Fruit fly (Drosophila melanogaster) whole organism, prepupa: ENCODE measurements around the gene CG43051.

ENCODE experiments used
- CG10631 ChIP-seq: fragments of 200-800 bp; sonication (Bioruptor generic); optimal IDR thresholded peaks from 2 replicates; lab custom pipeline; 2016; ENCODE audit warnings: missing biosample characterization, missing genetic modification characterization
- CG11294 ChIP-seq: fragments of 200-800 bp; sonication (Bioruptor generic); IDR thresholded peaks from 2 replicates; pipeline ENCODE4 v1.3.6; 2022; ENCODE audit warnings: missing biosample characterization, missing genetic modification characterization
- CG11762 ChIP-seq: fragments of 200-800 bp; sonication (Bioruptor generic); optimal IDR thresholded peaks from 3 replicates; lab custom pipeline; 2016; ENCODE audit warnings: missing biosample characterization, missing genetic modification characterization; ENCODE audit not compliant: insufficient read depth
- CG11902 ChIP-seq: fragments of 200-800 bp; sonication (Bioruptor generic); optimal IDR thresholded peaks from 3 replicates; lab custom pipeline; 2016; ENCODE audit warnings: missing biosample characterization, missing genetic modification characterization
- CG15336 ChIP-seq: fragments of 200-800 bp; sonication (Bioruptor generic); IDR thresholded peaks from 2 replicates; pipeline ENCODE4 v1.3.6; 2022; ENCODE audit warnings: missing biosample characterization, missing genetic modification characterization
- CG16779 ChIP-seq: fragments of 200-800 bp; sonication (Bioruptor generic); optimal IDR thresholded peaks from 3 replicates; lab custom pipeline; 2017; ENCODE audit warnings: missing biosample characterization, mild to moderate bottlenecking, missing genetic modification characterization
- CG3032 ChIP-seq: fragments of 200-800 bp; optimal IDR thresholded peaks from 2 replicates; lab custom pipeline; 2019; ENCODE audit warnings: missing biosample characterization, mild to moderate bottlenecking, missing genetic modification characterization, moderate library complexity
- CG34406 ChIP-seq: fragments of 200-800 bp; sonication (Bioruptor generic); optimal IDR thresholded peaks from 3 replicates; lab custom pipeline; 2016; ENCODE audit warnings: missing biosample characterization, missing genetic modification characterization
- CG3919 ChIP-seq: fragments of 200-800 bp; sonication (Bioruptor generic); optimal IDR thresholded peaks from 3 replicates; lab custom pipeline; 2016; ENCODE audit warnings: missing biosample characterization, missing genetic modification characterization
- CG4318 ChIP-seq: fragments of 200-800 bp; sonication (Bioruptor generic); optimal IDR thresholded peaks from 3 replicates; lab custom pipeline; 2017; ENCODE audit warnings: missing biosample characterization, mild to moderate bottlenecking, missing genetic modification characterization
- CG6163 ChIP-seq: fragments of 200-800 bp; sonication (Bioruptor generic); IDR thresholded peaks from 3 replicates; pipeline ENCODE4 v1.3.6; 2022; ENCODE audit warnings: missing biosample characterization, missing genetic modification characterization
- CG6276 ChIP-seq: fragments of 200-800 bp; sonication (Bioruptor generic); optimal IDR thresholded peaks from 2 replicates; lab custom pipeline; 2017; ENCODE audit warnings: missing biosample characterization, mild to moderate bottlenecking, missing genetic modification characterization
- CG6792 ChIP-seq: fragments of 200-800 bp; sonication (Bioruptor generic); optimal IDR thresholded peaks from 3 replicates; lab custom pipeline; 2016; ENCODE audit warnings: missing biosample characterization, missing genetic modification characterization
- CG6808 ChIP-seq: fragments of 200-800 bp; sonication (Bioruptor generic); optimal IDR thresholded peaks from 3 replicates; lab custom pipeline; 2017; ENCODE audit warnings: missing biosample characterization, missing genetic modification characterization, mild to moderate bottlenecking, moderate library complexity, missing genetic modification reagents
- CG6854 ChIP-seq: fragments of 200-800 bp; sonication (Bioruptor generic); optimal IDR thresholded peaks from 2 replicates; lab custom pipeline; 2017; ENCODE audit warnings: missing biosample characterization, mild to moderate bottlenecking, missing genetic modification characterization
- CG7368 ChIP-seq: fragments of 200-800 bp; sonication (Bioruptor generic); optimal IDR thresholded peaks from 3 replicates; lab custom pipeline; 2016; ENCODE audit warnings: missing biosample characterization, missing genetic modification characterization
- CG8119 ChIP-seq: fragments of 200-800 bp; sonication (Bioruptor generic); IDR thresholded peaks from 3 replicates; pipeline ENCODE4 v1.3.6; 2022; ENCODE audit warnings: missing biosample characterization, missing genetic modification characterization
- CG8319 ChIP-seq: fragments of 200-800 bp; sonication (Bioruptor generic); optimal IDR thresholded peaks from 3 replicates; lab custom pipeline; 2016; ENCODE audit warnings: missing biosample characterization, missing genetic modification characterization
- CG9139 ChIP-seq: fragments of 200-800 bp; sonication (Bioruptor generic); optimal IDR thresholded peaks from 3 replicates; lab custom pipeline; 2017; ENCODE audit warnings: missing biosample characterization, mild to moderate bottlenecking, missing genetic modification characterization
- Eip75B ChIP-seq: fragments of 200-800 bp; sonication (Bioruptor generic); optimal IDR thresholded peaks from 3 replicates; lab custom pipeline; 2016; ENCODE audit warnings: missing biosample characterization, missing genetic modification characterization
- Eip78C ChIP-seq: fragments of 200-800 bp; sonication (Bioruptor generic); peaks from one replicate; lab custom pipeline; 2016; ENCODE audit warnings: missing biosample characterization, missing genetic modification characterization
- Eip93F ChIP-seq: fragments of 200-800 bp; sonication (Bioruptor generic); optimal IDR thresholded peaks from 2 replicates; lab custom pipeline; 2016; ENCODE audit warnings: missing biosample characterization, mild to moderate bottlenecking, missing genetic modification characterization
- Ets21C ChIP-seq: fragments of 200-800 bp; sonication (Bioruptor generic); optimal IDR thresholded peaks from 3 replicates; lab custom pipeline; 2016; ENCODE audit warnings: missing biosample characterization, missing genetic modification characterization
- Gug ChIP-seq: fragments of 200-800 bp; sonication (Bioruptor generic); IDR thresholded peaks from 2 replicates; pipeline ENCODE4 v1.3.6; 2022; ENCODE audit warnings: missing biosample characterization, missing genetic modification characterization
- Lpt ChIP-seq: fragments of 200-800 bp; sonication (Bioruptor generic); optimal IDR thresholded peaks from 3 replicates; lab custom pipeline; 2016; ENCODE audit warnings: missing biosample characterization, missing genetic modification characterization
- Met ChIP-seq: fragments of 200-800 bp; sonication (Bioruptor generic); optimal IDR thresholded peaks from 3 replicates; lab custom pipeline; 2016; ENCODE audit warnings: missing biosample characterization, missing genetic modification characterization
- Smox ChIP-seq: fragments of 200-800 bp; sonication (Bioruptor generic); optimal IDR thresholded peaks from 3 replicates; lab custom pipeline; 2016; ENCODE audit warnings: missing biosample characterization, missing genetic modification characterization
- Sox102F ChIP-seq: fragments of 200-800 bp; sonication (Bioruptor generic); optimal IDR thresholded peaks from 2 replicates; lab custom pipeline; 2016; ENCODE audit warnings: missing biosample characterization, mild to moderate bottlenecking, missing genetic modification characterization
- Sox14 ChIP-seq: fragments of 200-800 bp; sonication (Bioruptor generic); optimal IDR thresholded peaks from 3 replicates; lab custom pipeline; 2016; ENCODE audit warnings: missing biosample characterization, missing genetic modification characterization
- Sox15 ChIP-seq: fragments of 200-800 bp; sonication (Bioruptor generic); optimal IDR thresholded peaks from 3 replicates; lab custom pipeline; 2016; ENCODE audit warnings: missing biosample characterization, missing genetic modification characterization
- achi ChIP-seq: fragments of 200-800 bp; sonication (Bioruptor generic); optimal IDR thresholded peaks from 3 replicates; lab custom pipeline; 2016; ENCODE audit warnings: missing biosample characterization, missing genetic modification characterization
- cyc ChIP-seq: fragments of 200-800 bp; sonication (Bioruptor generic); optimal IDR thresholded peaks from 3 replicates; lab custom pipeline; 2016; ENCODE audit warnings: missing biosample characterization, missing genetic modification characterization
- dac ChIP-seq: fragments of 200-800 bp; sonication (Bioruptor generic); optimal IDR thresholded peaks from 2 replicates; lab custom pipeline; 2017; ENCODE audit warnings: missing biosample characterization, mild to moderate bottlenecking, missing genetic modification characterization
- dsx ChIP-seq: fragments of 200-800 bp; optimal IDR thresholded peaks from 3 replicates; lab custom pipeline; 2019; ENCODE audit warnings: missing biosample characterization, mild to moderate bottlenecking, missing genetic modification characterization, moderate library complexity; ENCODE audit not compliant: poor library complexity, severe bottlenecking
- eg ChIP-seq: fragments of 200-800 bp; sonication (Bioruptor generic); IDR thresholded peaks from 3 replicates; pipeline ENCODE4 v1.3.6; 2022; ENCODE audit warnings: missing biosample characterization, missing genetic modification characterization
- esn ChIP-seq: fragments of 200-800 bp; sonication (Bioruptor generic); optimal IDR thresholded peaks from 2 replicates; lab custom pipeline; 2016; ENCODE audit warnings: missing biosample characterization, mild to moderate bottlenecking, missing genetic modification characterization, moderate library complexity
- fd59A ChIP-seq: fragments of 200-800 bp; sonication (Bioruptor generic); optimal IDR thresholded peaks from 2 replicates; lab custom pipeline; 2017; ENCODE audit warnings: missing biosample characterization, mild to moderate bottlenecking, missing genetic modification characterization, missing genetic modification reagents
- net ChIP-seq: fragments of 200-800 bp; sonication (Bioruptor generic); optimal IDR thresholded peaks from 3 replicates; lab custom pipeline; 2016; ENCODE audit warnings: missing biosample characterization, missing genetic modification characterization
- salr ChIP-seq, 2 experiments: fragments of 200-800 bp; sonication (Bioruptor generic); optimal IDR thresholded peaks; 3 replicates each; lab custom pipeline; 2016 to 2018; ENCODE audit warnings: missing biosample characterization in 2 of 2, missing genetic modification characterization in 2 of 2, mild to moderate bottlenecking in 1 of 2
- spab ChIP-seq: fragments of 200-800 bp; sonication (Bioruptor generic); optimal IDR thresholded peaks from 2 replicates; lab custom pipeline; 2017; ENCODE audit warnings: missing biosample characterization, mild to moderate bottlenecking, missing genetic modification characterization, missing genetic modification reagents
- ss ChIP-seq, 2 experiments: fragments of 200-800 bp; sonication (Bioruptor generic); optimal IDR thresholded peaks; 2 replicates in 1 of 2; 3 replicates in 1 of 2; lab custom pipeline; 2017 to 2018; ENCODE audit warnings: mild to moderate bottlenecking in 2 of 2, missing biosample characterization in 2 of 2, missing genetic modification characterization in 2 of 2, moderate library complexity in 1 of 2
- svp ChIP-seq: fragments of 200-800 bp; sonication (Bioruptor generic); peaks from one replicate; lab custom pipeline; 2016; ENCODE audit warnings: missing biosample characterization, missing genetic modification characterization
- topi ChIP-seq: fragments of 200-800 bp; sonication (Bioruptor generic); optimal IDR thresholded peaks from 3 replicates; lab custom pipeline; 2016; ENCODE audit warnings: missing biosample characterization, missing genetic modification characterization

CG43051 gene

dm6 chr2L:12543851-12544250 is 36.1 kb downstream of the CG43051 start (continued):
- TF ChIP-seq CG16779 (tag; lab: Kevin White, UChicago): no peak
- TF ChIP-seq topi (GFP tag; lab: Kevin White, UChicago): no peak
- TF ChIP-seq net (GFP tag; lab: Kevin White, UChicago): no peak
- TF ChIP-seq Sox14: no peak
- TF ChIP-seq CG34406 (GFP tag; lab: Kevin White, UChicago): no peak
- TF ChIP-seq CG6808 (GFP tag; lab: Kevin White, UChicago): peak; percentile 63
- TF ChIP-seq Sox102F (GFP tag; lab: Kevin White, UChicago): no peak
- peak; percentile 30 for TF ChIP-seq Lpt (GFP tag; lab: Kevin White, UChicago)
- no peak for TF ChIP-seq Gug
- TF ChIP-seq CG3032: peak; percentile 36
- TF ChIP-seq CG6854 (GFP tag; lab: Kevin White, UChicago): no peak
- no peak for TF ChIP-seq CG11902 (GFP tag; lab: Kevin White, UChicago)
- TF ChIP-seq CG4318 (GFP tag; lab: Kevin White, UChicago): no peak
- no peak for TF ChIP-seq CG10631 (GFP tag; lab: Kevin White, UChicago)
- no peak for TF ChIP-seq CG6792 (GFP tag; lab: Kevin White, UChicago)
- TF ChIP-seq esn (GFP tag; lab: Kevin White, UChicago): no peak
- no peak for TF ChIP-seq CG11762 (GFP tag; lab: Kevin White, UChicago)
- no peak for TF ChIP-seq svp (GFP tag; lab: Kevin White, UChicago)
- TF ChIP-seq ss (GFP tag; optimal IDR thresholded peaks at IDR 0.05; lab: Kevin White, UChicago): peak; percentile 31 to 44
- TF ChIP-seq dac (GFP tag; lab: Kevin White, UChicago): no peak
- TF ChIP-seq CG8319: no peak
- TF ChIP-seq Met (GFP tag; lab: Kevin White, UChicago): no peak
- TF ChIP-seq Smox (GFP tag; lab: Kevin White, UChicago): no peak
- no peak for TF ChIP-seq cyc
- peak; percentile 42 for TF ChIP-seq Eip78C (GFP tag; lab: Kevin White, UChicago)
- no peak for TF ChIP-seq Eip75B (GFP tag; lab: Kevin White, UChicago)
- no peak for TF ChIP-seq Sox15 (GFP tag; lab: Kevin White, UChicago)
- no peak for TF ChIP-seq CG11294 (GFP tag; lab: Robert Waterston, UW)
- TF ChIP-seq Eip93F (GFP tag; lab: Kevin White, UChicago): no peak
- no peak for TF ChIP-seq fd59A (GFP tag; lab: Kevin White, UChicago)
- TF ChIP-seq, all 60 proteins: peak for 14

- peak; percentile 18 for TF ChIP-seq CG9139 (GFP tag; lab: Kevin White, UChicago)
- TF ChIP-seq topi (GFP tag; lab: Kevin White, UChicago): no peak
- TF ChIP-seq Ets21C: no peak
- TF ChIP-seq spab (GFP tag; lab: Kevin White, UChicago): no peak
- peak; percentile 32 for TF ChIP-seq Lpt (GFP tag; lab: Kevin White, UChicago)
- peak; percentile 57 for TF ChIP-seq CG6808 (GFP tag; lab: Kevin White, UChicago)
- no peak for TF ChIP-seq fd59A (GFP tag; lab: Kevin White, UChicago)
- TF ChIP-seq CG6163 (GFP tag; lab: Robert Waterston, UW): peak; percentile 57
- peak in 1 of 2 experiments; percentile 30 for TF ChIP-seq salr (GFP tag; optimal IDR thresholded peaks at IDR 0.05; lab: Kevin White, UChicago)
- no peak for TF ChIP-seq CG7368 (GFP tag; lab: Kevin White, UChicago)
- peak; percentile 16 for TF ChIP-seq Sox102F (GFP tag; lab: Kevin White, UChicago)
- peak; percentile 26; the same call in 2 of the 3 replicates for TF ChIP-seq eg (GFP tag; lab: Robert Waterston, UW)
- no peak for TF ChIP-seq CG11294 (GFP tag; lab: Robert Waterston, UW)
- TF ChIP-seq dsx: peak; percentile 52
- TF ChIP-seq CG6276 (GFP tag; lab: Kevin White, UChicago): peak; percentile 57
- peak; percentile 52; the same call in 2 of the 3 replicates for TF ChIP-seq CG8119 (GFP tag; lab: Robert Waterston, UW)
- TF ChIP-seq Eip78C (GFP tag; lab: Kevin White, UChicago): peak; percentile 55
- TF ChIP-seq ss (GFP tag; optimal IDR thresholded peaks at IDR 0.05; lab: Kevin White, UChicago): peak in 1 of 2 experiments; percentile 25
- TF ChIP-seq CG3919 (GFP tag; lab: Kevin White, UChicago): peak; percentile 17
- TF ChIP-seq esn (GFP tag; lab: Kevin White, UChicago): peak; percentile 3
- no peak for TF ChIP-seq CG16779 (tag; lab: Kevin White, UChicago)
- no peak for TF ChIP-seq CG11762 (GFP tag; lab: Kevin White, UChicago)
- TF ChIP-seq CG15336 (GFP tag; lab: Robert Waterston, UW): peak; percentile 53
- TF ChIP-seq achi (GFP tag; lab: Kevin White, UChicago): peak; percentile 80
These were observed 37.7 kb downstream of the CG43051 start for dm6 chr2L:12545335-12546025.
